Worm (Caenorhabditis elegans): ENCODE results near the gene dpy-4.

dpy-4 gene

DNA sequence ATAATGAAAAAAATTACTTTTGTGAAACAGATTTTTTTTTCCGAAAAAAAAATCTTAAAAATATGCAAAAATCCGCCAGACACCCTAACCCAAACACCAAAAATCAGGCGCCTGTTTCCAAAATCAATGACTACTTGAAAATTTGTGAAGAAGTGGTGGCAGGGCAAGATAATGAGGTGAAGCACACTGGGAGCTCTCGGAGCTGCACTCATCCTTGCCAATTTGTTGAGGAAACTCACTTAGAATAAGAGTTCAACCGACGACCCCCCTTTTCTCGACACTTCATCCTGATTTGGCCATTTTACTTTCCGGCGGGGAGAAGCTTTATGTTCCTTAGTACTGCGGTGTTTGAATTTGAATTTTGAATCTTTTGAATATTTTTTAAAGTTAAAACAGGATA, 8.4 kb downstream of the dpy-4 start:
- TF ChIP-seq elt-3 (tag; optimal IDR thresholded peaks at IDR 0.05) (no peak), ces-1 (GFP tag; optimal IDR thresholded peaks at IDR 0.05) (peak; percentile 74), unc-39 (tag; optimal IDR thresholded peaks at IDR 0.05) (no peak), flh-1 (GFP tag; optimal IDR thresholded peaks at IDR 0.05) (no peak)

DNA sequence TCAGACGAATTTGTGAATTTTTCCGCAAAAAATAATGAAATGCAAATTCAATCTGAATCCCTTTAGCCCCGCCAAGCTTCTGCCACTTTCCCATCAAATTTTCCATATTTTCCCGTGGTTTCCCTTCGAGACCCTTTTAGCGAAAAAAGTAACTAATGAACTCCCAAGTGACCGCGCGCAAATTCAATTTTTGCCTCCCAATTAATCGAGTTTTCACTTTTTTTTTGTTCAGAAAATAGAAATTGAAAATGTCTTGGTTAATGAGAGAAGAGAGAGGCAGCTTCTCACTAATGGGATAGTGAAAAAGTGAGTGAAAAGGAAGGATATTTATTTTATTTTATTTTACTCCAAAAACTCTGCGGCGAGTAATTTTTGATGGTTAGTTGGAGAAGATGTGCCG, 26.5 kb downstream of the dpy-4 start:
- TF ChIP-seq ces-1 (GFP tag; optimal IDR thresholded peaks at IDR 0.05) (peak; percentile 94), bed-3 (GFP tag; optimal IDR thresholded peaks at IDR 0.05) (no peak), ham-2 (GFP tag; optimal IDR thresholded peaks at IDR 0.05) (no peak), tbx-8 (GFP tag; optimal IDR thresholded peaks at IDR 0.05) (no peak), nhr-28 (tag; optimal IDR thresholded peaks at IDR 0.05) (no peak)

DNA sequence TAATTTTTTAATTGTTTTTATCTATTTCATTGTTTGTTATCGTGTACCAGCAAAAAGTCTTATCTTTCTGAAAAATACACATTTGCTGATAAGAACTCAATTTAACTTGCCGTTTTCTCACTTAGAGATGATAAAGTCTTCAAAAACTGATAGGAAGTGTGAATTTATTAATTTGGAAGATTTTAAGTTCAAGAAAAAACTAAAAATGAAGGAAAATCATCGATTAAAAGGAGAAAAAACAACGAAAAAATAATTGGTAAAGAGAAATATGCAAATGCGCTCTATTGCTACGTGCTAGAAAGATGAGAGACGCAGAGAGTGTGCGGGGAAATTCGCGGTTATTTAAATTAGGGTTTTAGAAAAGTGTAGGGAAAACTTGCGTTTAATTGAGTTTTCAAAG, 27.2 kb downstream of the dpy-4 start:
- TF ChIP-seq lin-13 (tag; optimal IDR thresholded peaks at IDR 0.05) (peak; percentile 39), mep-1 (tag; optimal IDR thresholded peaks at IDR 0.05) (peak; percentile 79), mls-2 (tag; optimal IDR thresholded peaks at IDR 0.05) (no peak), cnd-1 (tag; optimal IDR thresholded peaks at IDR 0.05) (no peak), nhr-28 (tag; optimal IDR thresholded peaks at IDR 0.05) (no peak), unc-120 (tag; optimal IDR thresholded peaks at IDR 0.05; ENCODE audit: poor library complexity, severe bottlenecking) (no peak), nhr-2 (tag; optimal IDR thresholded peaks at IDR 0.05) (peak; percentile 59), flh-1 (GFP tag; optimal IDR thresholded peaks at IDR 0.05) (no peak), hlh-1 (tag; optimal IDR thresholded peaks at IDR 0.05) (peak; percentile 51), elt-3 (tag; optimal IDR thresholded peaks at IDR 0.05) (no peak), ceh-39 (tag; optimal IDR thresholded peaks at IDR 0.05) (peak; percentile 71), ham-2 (GFP tag; optimal IDR thresholded peaks at IDR 0.05) (no peak), ceh-43 (GFP tag; optimal IDR thresholded peaks at IDR 0.05) (peak; percentile 25), tbx-8 (GFP tag; optimal IDR thresholded peaks at IDR 0.05) (no peak), blmp-1 (tag; optimal IDR thresholded peaks at IDR 0.05) (peak; percentile 13), unc-39 (tag; optimal IDR thresholded peaks at IDR 0.05) (no peak), sem-2 (GFP tag; optimal IDR thresholded peaks at IDR 0.05) (no peak), pha-4 (tag; optimal IDR thresholded peaks at IDR 0.05) (peak; percentile 56), zip-8 (tag; optimal IDR thresholded peaks at IDR 0.05) (no peak), lin-32 (GFP tag; optimal IDR thresholded peaks at IDR 0.05) (no peak), sptf-1 (tag; optimal IDR thresholded peaks at IDR 0.05) (no peak), unc-62 (GFP tag; optimal IDR thresholded peaks at IDR 0.05) (peak; percentile 21), snpc-4 (tag; optimal IDR thresholded peaks at IDR 0.05) (no peak), lsy-2 (tag; optimal IDR thresholded peaks at IDR 0.05) (peak; percentile 81), ces-1 (GFP tag; optimal IDR thresholded peaks at IDR 0.05) (peak; percentile 78), nhr-237 (tag; optimal IDR thresholded peaks at IDR 0.05) (peak; percentile 92), ztf-11 (tag; optimal IDR thresholded peaks at IDR 0.05) (no peak), nhr-12 (tag; optimal IDR thresholded peaks at IDR 0.05) (no peak)

DNA sequence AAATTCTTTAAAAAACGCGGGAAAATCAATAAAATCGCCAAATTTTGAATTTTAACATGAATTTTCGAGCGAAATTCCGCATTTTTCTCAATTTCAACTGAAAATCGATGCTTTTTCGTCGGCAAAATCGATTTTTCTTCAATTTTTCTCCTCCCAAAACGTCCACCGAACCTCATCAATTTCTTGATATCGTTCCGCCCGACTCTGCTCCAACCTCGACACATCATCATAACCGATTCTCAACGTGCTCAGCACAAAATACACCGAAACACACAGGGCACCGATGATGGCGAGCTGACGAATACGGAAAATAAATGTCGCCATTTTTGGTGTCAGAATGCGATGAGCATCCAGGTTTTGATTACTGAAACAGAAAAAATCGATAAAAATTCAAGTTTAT, 28.0 kb downstream of the dpy-4 start, which contains the start of gene Y41E3.1:
Gene Y41E3.1, minus strand, starts transcription at position 324 of the 400 bp plus-strand sequence.
- TF ChIP-seq ztf-11 (tag; optimal IDR thresholded peaks at IDR 0.05): no peak
- TF ChIP-seq bed-3 (GFP tag; optimal IDR thresholded peaks at IDR 0.05): no peak
- no peak for TF ChIP-seq nhr-12 (tag; optimal IDR thresholded peaks at IDR 0.05)
- no peak for TF ChIP-seq flh-1 (GFP tag; optimal IDR thresholded peaks at IDR 0.05)
- TF ChIP-seq ceh-39 (tag; optimal IDR thresholded peaks at IDR 0.05): no peak
- TF ChIP-seq mab-5 (tag; optimal IDR thresholded peaks at IDR 0.05): no peak
- TF ChIP-seq pha-4 (tag; optimal IDR thresholded peaks at IDR 0.05): no peak
- no peak for TF ChIP-seq hlh-1 (tag; optimal IDR thresholded peaks at IDR 0.05)
- TF ChIP-seq lin-13 (tag; optimal IDR thresholded peaks at IDR 0.05): no peak
- TF ChIP-seq ceh-83 (GFP tag; optimal IDR thresholded peaks at IDR 0.05): no peak
- no peak for TF ChIP-seq ham-2 (GFP tag; optimal IDR thresholded peaks at IDR 0.05)

DNA sequence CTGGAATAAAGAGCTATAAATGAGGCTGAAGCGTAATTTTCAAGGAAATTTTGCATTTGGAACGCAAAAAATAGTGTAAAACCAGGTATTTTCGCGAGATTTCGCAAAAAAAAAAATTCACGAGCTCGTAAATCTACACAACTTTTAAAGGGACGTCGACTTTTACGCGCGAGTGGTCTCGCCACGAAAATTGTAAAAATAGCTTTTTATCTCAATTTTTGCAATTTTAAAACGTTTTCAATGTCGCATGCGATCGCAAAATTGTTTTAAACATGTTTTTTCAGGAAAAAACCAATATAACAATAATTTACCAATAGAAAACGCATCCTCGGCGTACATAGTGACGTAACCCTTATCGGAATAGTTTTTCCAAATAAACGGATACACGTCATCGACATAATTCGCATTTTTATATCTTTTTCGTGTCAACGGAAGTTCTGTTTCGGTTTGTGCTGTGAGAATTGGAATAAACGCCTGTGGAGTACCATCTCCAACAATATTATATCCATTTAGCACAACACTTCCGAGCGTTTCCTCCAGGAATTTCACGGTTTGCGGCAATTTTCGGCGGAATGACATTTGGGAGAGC, 29.8 kb downstream of the dpy-4 start:
- TF ChIP-seq mep-1 (tag; optimal IDR thresholded peaks at IDR 0.05) (no peak), tbx-8 (GFP tag; optimal IDR thresholded peaks at IDR 0.05) (no peak), pha-4 (tag; optimal IDR thresholded peaks at IDR 0.05) (no peak), ces-1 (GFP tag; optimal IDR thresholded peaks at IDR 0.05) (no peak), snpc-4 (tag; optimal IDR thresholded peaks at IDR 0.05) (no peak), sem-2 (GFP tag; optimal IDR thresholded peaks at IDR 0.05) (no peak), unc-39 (tag; optimal IDR thresholded peaks at IDR 0.05) (no peak)
